Worm (Caenorhabditis elegans) whole organism, dauer: ENCODE measurements around the gene nhr-127.

Experiments
- unc-62 ChIP-seq: sonication (generic microtip); optimal IDR thresholded peaks from 2 replicates; lab custom pipeline; 2017; ENCODE audit warnings: missing biosample characterization, missing genetic modification reagents, missing genetic modification characterization

The nhr-127 gene

ce11 chrV:16235135-16235534, 24.6 kb upstream of the nhr-127 start, which contains the start of gene F21H7.3:
TSS of gene F21H7.3 (minus strand) at chrV:16235235.
- no peak for TF ChIP-seq unc-62

- TF ChIP-seq unc-62, result no peak
Measured at ce11 chrV:16235647-16236046, 24.1 kb upstream of the nhr-127 start, which contains the start of gene srh-98. TSS of gene srh-98 (minus strand) at chrV:16235747.

- TF ChIP-seq unc-62, result no peak
Measured at ce11 chrV:16237223-16237622, 22.6 kb upstream of the nhr-127 start, which contains the start of gene F21H7.5. TSS of gene F21H7.5 (plus strand) at chrV:16237523.

- no peak for TF ChIP-seq unc-62
Measured at ce11 chrV:16244078-16244477, 15.7 kb upstream of the nhr-127 start, which contains the start of gene srh-104. TSS of gene srh-104 (minus strand) at chrV:16244178.

- no peak for TF ChIP-seq unc-62
Measured at ce11 chrV:16246579-16246978, 13.2 kb upstream of the nhr-127 start, which contains the start of gene srh-95. TSS of gene srh-95 (plus strand) at chrV:16246879.

- TF ChIP-seq unc-62, result no peak
Measured at ce11 chrV:16249105-16249504, 10.7 kb upstream of the nhr-127 start.

- no peak for TF ChIP-seq unc-62
Measured at ce11 chrV:16253687-16254086, 6.1 kb upstream of the nhr-127 start, which contains the start of gene gcy-20. TSS of gene gcy-20 (minus strand) at chrV:16253787.

ce11 chrV:16256395-16256794, 3.4 kb upstream of the nhr-127 start, which contains the start of gene bgnt-1.3:
TSS of gene bgnt-1.3 (minus strand) at chrV:16256495.
- TF ChIP-seq unc-62, result no peak

- TF ChIP-seq unc-62, result no peak
Measured at ce11 chrV:16258142-16258541, 1.6 kb upstream of the nhr-127 start, which contains the start of gene nhr-218. TSS of gene nhr-218 (plus strand) at chrV:16258442.

ce11 chrV:16266514-16266913, 6.7 kb downstream of the nhr-127 start, which contains the start of gene T13F3.4:
TSS of gene T13F3.4 (minus strand) at chrV:16266614.
- TF ChIP-seq unc-62, result no peak

ce11 chrV:16269556-16269955, 9.8 kb downstream of the nhr-127 start, which contains the start of the genes fbxa-2 and T13F3.8:
TSS of gene fbxa-2 (minus strand) at chrV:16269656.
TSS of gene T13F3.8 (plus strand) at chrV:16269800.
- no peak for TF ChIP-seq unc-62

- no peak for TF ChIP-seq unc-62
Measured at ce11 chrV:16271121-16271520, 11.3 kb downstream of the nhr-127 start, which contains the start of gene T13F3.6. TSS of gene T13F3.6 (minus strand) at chrV:16271221.

ce11 chrV:16275347-16275746, 15.6 kb downstream of the nhr-127 start, which contains the start of gene pacl-1:
TSS of gene pacl-1 (minus strand) at chrV:16275447.
- TF ChIP-seq unc-62, result no peak

ce11 chrV:16277918-16278317, 18.1 kb downstream of the nhr-127 start, which contains the start of gene cyp-37B1:
TSS of gene cyp-37B1 (plus strand) at chrV:16278116.
- TF ChIP-seq unc-62, result no peak

ce11 chrV:16282147-16282546, 22.4 kb downstream of the nhr-127 start, which contains the start of gene F28G4.2:
TSS of gene F28G4.2 (minus strand) at chrV:16282321.
- TF ChIP-seq unc-62, result no peak

ce11 chrV:16285794-16286193, 26.0 kb downstream of the nhr-127 start, which contains the start of gene F28G4.4:
TSS of gene F28G4.4 (minus strand) at chrV:16285894.
- no peak for TF ChIP-seq unc-62

- no peak for TF ChIP-seq unc-62
Measured at ce11 chrV:16287619-16288018, 27.8 kb downstream of the nhr-127 start, which contains the start of gene F28G4.3. TSS of gene F28G4.3 (minus strand) at chrV:16287719.

ce11 chrV:16292409-16292808, 32.6 kb downstream of the nhr-127 start, which contains the start of gene oac-5:
TSS of gene oac-5 (plus strand) at chrV:16292709.
- TF ChIP-seq unc-62, result no peak
